Fruit fly (Drosophila melanogaster) whole organism, embryonic: Measurements from ENCODE around the gene CG6800.

Source experiments
- Adf1 ChIP-seq: fragments of 200-800 bp; sonication (Bioruptor generic); IDR thresholded peaks from 2 replicates; pipeline ENCODE4 v1.3.6; 2022; ENCODE audit warnings: missing biosample characterization, missing genetic modification characterization
- Atf3 ChIP-seq: fragments of 200-800 bp; sonication (Bioruptor generic); optimal IDR thresholded peaks from 3 replicates; lab custom pipeline; 2016; ENCODE audit warnings: missing biosample characterization, missing genetic modification characterization
- Atf6 ChIP-seq: fragments of 200-800 bp; sonication (Bioruptor generic); IDR thresholded peaks from 2 replicates; pipeline ENCODE4 v1.3.6; 2022; ENCODE audit warnings: missing biosample characterization, missing genetic modification characterization
- BEAF-32 ChIP-seq: fragments of 200-800 bp; sonication (Bioruptor generic); optimal IDR thresholded peaks from 3 replicates; lab custom pipeline; 2017; ENCODE audit warnings: missing biosample characterization, missing genetic modification characterization, mild to moderate bottlenecking, moderate library complexity, missing genetic modification reagents
- C15 ChIP-seq: fragments of 200-800 bp; sonication (Bioruptor generic); IDR thresholded peaks from 3 replicates; pipeline ENCODE4 v1.3.6; 2022; ENCODE audit warnings: missing biosample characterization, missing genetic modification characterization
- CG1024 ChIP-seq: fragments of 200-800 bp; sonication (Bioruptor generic); IDR thresholded peaks from 2 replicates; pipeline ENCODE4 v1.3.6; 2022; ENCODE audit warnings: missing biosample characterization, missing genetic modification characterization
- CG10366 ChIP-seq: fragments of 200-800 bp; sonication (Bioruptor generic); IDR thresholded peaks from 2 replicates; pipeline ENCODE4 v1.3.6; 2022; ENCODE audit warnings: missing biosample characterization, missing genetic modification characterization
- CG10959 ChIP-seq: fragments of 200-800 bp; sonication (Bioruptor generic); IDR thresholded peaks from 2 replicates; pipeline ENCODE4 v1.3.6; 2022; ENCODE audit warnings: missing biosample characterization, missing genetic modification characterization
- CG11247 ChIP-seq: fragments of 200-800 bp; sonication (Bioruptor generic); IDR thresholded peaks from 2 replicates; pipeline ENCODE4 v1.3.6; 2022; ENCODE audit warnings: missing biosample characterization, missing genetic modification characterization
- CG11456 ChIP-seq: fragments of 200-800 bp; sonication (Bioruptor generic); IDR thresholded peaks from 3 replicates; pipeline ENCODE4 v1.3.6; 2022; ENCODE audit warnings: missing biosample characterization, missing genetic modification characterization
- CG12219 ChIP-seq: fragments of 200-800 bp; sonication (Bioruptor generic); optimal IDR thresholded peaks from 3 replicates; lab custom pipeline; 2018; ENCODE audit warnings: missing biosample characterization, mild to moderate bottlenecking, missing genetic modification characterization
- CG13296 ChIP-seq: fragments of 200-800 bp; sonication (Bioruptor generic); optimal IDR thresholded peaks from 3 replicates; lab custom pipeline; 2018; ENCODE audit warnings: missing biosample characterization, mild to moderate bottlenecking, missing genetic modification characterization
- CG14667 ChIP-seq: fragments of 200-800 bp; sonication (Bioruptor generic); IDR thresholded peaks from 2 replicates; pipeline ENCODE4 v1.3.6; 2022; ENCODE audit warnings: missing biosample characterization, missing genetic modification characterization
- CG14965 ChIP-seq: fragments of 200-800 bp; sonication (Bioruptor generic); optimal IDR thresholded peaks from 2 replicates; lab custom pipeline; 2016; ENCODE audit warnings: missing biosample characterization, missing genetic modification characterization, borderline replicate concordance
- CG1602 ChIP-seq: fragments of 200-800 bp; sonication (Bioruptor generic); optimal IDR thresholded peaks from 3 replicates; lab custom pipeline; 2016; ENCODE audit warnings: missing biosample characterization, missing genetic modification characterization
- CG18476 ChIP-seq: fragments of 200-800 bp; sonication (Bioruptor generic); optimal IDR thresholded peaks from 2 replicates; lab custom pipeline; 2016; ENCODE audit warnings: missing biosample characterization, mild to moderate bottlenecking, missing genetic modification characterization
- CG2712 ChIP-seq: fragments of 200-800 bp; optimal IDR thresholded peaks from 3 replicates; lab custom pipeline; 2019; ENCODE audit warnings: missing biosample characterization, mild to moderate bottlenecking, missing genetic modification characterization, moderate library complexity
- CG3163 ChIP-seq: fragments of 200-800 bp; sonication (Bioruptor generic); optimal IDR thresholded peaks from 3 replicates; lab custom pipeline; 2016; ENCODE audit warnings: missing biosample characterization, missing genetic modification characterization
- CG3838 ChIP-seq: fragments of 200-800 bp; sonication (Bioruptor generic); optimal IDR thresholded peaks from 3 replicates; lab custom pipeline; 2016; ENCODE audit warnings: missing biosample characterization, missing genetic modification characterization
- CG4282 ChIP-seq: fragments of 200-800 bp; sonication (Bioruptor generic); optimal IDR thresholded peaks from 2 replicates; lab custom pipeline; 2016; ENCODE audit warnings: missing biosample characterization, missing genetic modification characterization
- CG4328 ChIP-seq: fragments of 200-800 bp; sonication (Bioruptor generic); optimal IDR thresholded peaks from 3 replicates; lab custom pipeline; 2017; ENCODE audit warnings: missing biosample characterization, missing genetic modification reagents, missing genetic modification characterization
- CG43689 ChIP-seq: fragments of 200-800 bp; sonication (Bioruptor generic); IDR thresholded peaks from 2 replicates; pipeline ENCODE4 v1.3.6; 2022; ENCODE audit warnings: missing biosample characterization, missing genetic modification characterization
- CG6765 ChIP-seq: fragments of 200-800 bp; sonication (Bioruptor generic); optimal IDR thresholded peaks from 3 replicates; lab custom pipeline; 2017; ENCODE audit warnings: missing biosample characterization, mild to moderate bottlenecking, missing genetic modification characterization
- CG8281 ChIP-seq: fragments of 200-800 bp; sonication (Bioruptor generic); optimal IDR thresholded peaks from 2 replicates; lab custom pipeline; 2018; ENCODE audit warnings: missing biosample characterization, mild to moderate bottlenecking, missing genetic modification characterization, moderate library complexity
- CG9437 ChIP-seq: fragments of 200-800 bp; sonication (Bioruptor generic); optimal IDR thresholded peaks from 2 replicates; lab custom pipeline; 2018; ENCODE audit warnings: missing biosample characterization, mild to moderate bottlenecking, missing genetic modification characterization
- Fer1 ChIP-seq: fragments of 200-800 bp; sonication (Bioruptor generic); optimal IDR thresholded peaks from 2 replicates; lab custom pipeline; 2017; ENCODE audit warnings: missing biosample characterization, mild to moderate bottlenecking, missing genetic modification characterization
- HLHmδ ChIP-seq: fragments of 200-800 bp; sonication (Bioruptor generic); optimal IDR thresholded peaks from 2 replicates; lab custom pipeline; 2018; ENCODE audit warnings: missing biosample characterization, mild to moderate bottlenecking, missing genetic modification characterization, moderate library complexity
- Hr51 ChIP-seq, 2 experiments: fragments of 200-800 bp; sonication (Bioruptor generic); optimal IDR thresholded peaks; 2 replicates in 1 of 2; 3 replicates in 1 of 2; lab custom pipeline; 2016 to 2018; ENCODE audit warnings: missing biosample characterization in 2 of 2, missing genetic modification characterization in 2 of 2, mild to moderate bottlenecking in 1 of 2, moderate library complexity in 1 of 2
- Hr78 ChIP-seq, 2 experiments: fragments of 200-800 bp in 1 of 2; fragments of >200 bp in 1 of 2; sonication (Bioruptor generic) in 1 of 2; optimal IDR thresholded peaks; 2 replicates each; lab custom pipeline; 2017 to 2019; ENCODE audit warnings: missing biosample characterization in 2 of 2, missing genetic modification characterization in 2 of 2, mild to moderate bottlenecking in 1 of 2, moderate library complexity in 1 of 2
- MTF-1 ChIP-seq: fragments of 200-800 bp; sonication (Bioruptor generic); optimal IDR thresholded peaks from 2 replicates; lab custom pipeline; 2018; ENCODE audit warnings: missing biosample characterization, mild to moderate bottlenecking, missing genetic modification characterization, borderline replicate concordance
- Myb ChIP-seq: fragments of 200-800 bp; sonication (Bioruptor generic); optimal IDR thresholded peaks from 2 replicates; lab custom pipeline; 2016; ENCODE audit warnings: missing biosample characterization, missing genetic modification characterization
- Rx ChIP-seq: fragments of 200-800 bp; sonication (Bioruptor generic); IDR thresholded peaks from 2 replicates; pipeline ENCODE4 v1.3.6; 2022; ENCODE audit warnings: missing biosample characterization, missing genetic modification characterization
- Sox100B ChIP-seq: fragments of 200-800 bp; sonication (Bioruptor generic); optimal IDR thresholded peaks from 3 replicates; lab custom pipeline; 2018; ENCODE audit warnings: missing biosample characterization, mild to moderate bottlenecking, missing genetic modification characterization
- ara ChIP-seq: fragments of 200-800 bp; sonication (Bioruptor generic); IDR thresholded peaks from 2 replicates; pipeline ENCODE4 v1.3.6; 2022; ENCODE audit warnings: missing biosample characterization, missing genetic modification characterization
- bab2 ChIP-seq: fragments of 200-800 bp; sonication (Bioruptor generic); optimal IDR thresholded peaks from 2 replicates; lab custom pipeline; 2016; ENCODE audit warnings: missing biosample characterization, missing genetic modification characterization
- ems ChIP-seq: fragments of 200-800 bp; sonication (Bioruptor generic); optimal IDR thresholded peaks from 3 replicates; lab custom pipeline; 2016; ENCODE audit warnings: missing biosample characterization, missing genetic modification characterization
- fd102C ChIP-seq: fragments of 200-800 bp; sonication (Bioruptor generic); optimal IDR thresholded peaks from 2 replicates; lab custom pipeline; 2018; ENCODE audit warnings: missing biosample characterization, mild to moderate bottlenecking, missing genetic modification characterization, moderate library complexity
- gcm2 ChIP-seq: fragments of 200-800 bp; sonication (Bioruptor generic); optimal IDR thresholded peaks from 2 replicates; lab custom pipeline; 2016; ENCODE audit warnings: missing biosample characterization, missing genetic modification characterization
- hbn ChIP-seq: fragments of 200-800 bp; sonication (Bioruptor generic); IDR thresholded peaks from 2 replicates; pipeline ENCODE4 v1.3.6; 2022; ENCODE audit warnings: missing biosample characterization, missing genetic modification characterization; ENCODE audit not compliant: partially characterized antibody
- ind ChIP-seq: fragments of 200-800 bp; sonication (Bioruptor generic); optimal IDR thresholded peaks from 3 replicates; lab custom pipeline; 2016; ENCODE audit warnings: missing biosample characterization, missing genetic modification characterization
- klu ChIP-seq: fragments of 200-800 bp; sonication (Bioruptor generic); IDR thresholded peaks from 2 replicates; pipeline ENCODE4 v1.3.6; 2022; ENCODE audit warnings: missing biosample characterization, missing genetic modification characterization
- knrl ChIP-seq: fragments of 200-800 bp; sonication (Bioruptor generic); IDR thresholded peaks from 3 replicates; pipeline ENCODE4 v1.3.6; 2022; ENCODE audit warnings: missing biosample characterization, missing genetic modification characterization; ENCODE audit not compliant: partially characterized antibody
- nau ChIP-seq: fragments of 200-800 bp; sonication (Bioruptor generic); optimal IDR thresholded peaks from 3 replicates; lab custom pipeline; 2017; ENCODE audit warnings: missing biosample characterization, mild to moderate bottlenecking, missing genetic modification characterization, missing genetic modification reagents
- pan ChIP-seq, 4 experiments: fragments of >200 bp in 3 of 4; fragments of 200-800 bp in 1 of 4; sonication (Bioruptor generic) in 1 of 4; optimal IDR thresholded peaks in 3 of 4; IDR thresholded peaks in 1 of 4; 2 replicates each; pipeline versions ENCODE4 v1.3.6 to Lab custom; 2017 to 2022; ENCODE audit warnings: missing biosample characterization in 2 of 4, missing genetic modification characterization in 2 of 4, mixed read lengths in 1 of 4
- pita ChIP-seq: fragments of 200-800 bp; sonication (Bioruptor generic); optimal IDR thresholded peaks from 2 replicates; lab custom pipeline; 2017; ENCODE audit warnings: missing biosample characterization, mild to moderate bottlenecking, missing genetic modification characterization
- psq ChIP-seq: fragments of 200-800 bp; sonication (Bioruptor generic); optimal IDR thresholded peaks from 2 replicates; lab custom pipeline; 2017; ENCODE audit warnings: missing biosample characterization, missing genetic modification characterization
- scrt ChIP-seq: fragments of 200-800 bp; sonication (Bioruptor generic); optimal IDR thresholded peaks from 2 replicates; lab custom pipeline; 2018; ENCODE audit warnings: missing biosample characterization, mild to moderate bottlenecking, missing genetic modification characterization, moderate library complexity
- sna ChIP-seq: fragments of 200-800 bp; sonication (Bioruptor generic); IDR thresholded peaks from 2 replicates; pipeline ENCODE4 v1.3.6; 2022; ENCODE audit warnings: missing biosample characterization, missing genetic modification characterization; ENCODE audit not compliant: partially characterized antibody
- ssp ChIP-seq: fragments of 200-800 bp; sonication (Bioruptor generic); IDR thresholded peaks from 2 replicates; pipeline ENCODE4 v1.3.6; 2022; ENCODE audit warnings: missing biosample characterization, missing genetic modification characterization

CG6800 gene

dm6 chr3R:21781448-21781847 is 5.5 kb downstream of the CG6800 start (continued):
- TF ChIP-seq scrt (GFP tag; lab: Kevin White, UChicago): peak; percentile 24
- TF ChIP-seq pita (GFP tag; lab: Kevin White, UChicago): no peak
- TF ChIP-seq BEAF-32 (GFP tag; lab: Kevin White, UChicago): no peak
- peak; percentile 15 for TF ChIP-seq psq (GFP tag; lab: Kevin White, UChicago)
- peak; percentile 53; the same call in 1 of the 2 replicates for TF ChIP-seq klu
- TF ChIP-seq CG12219 (GFP tag; lab: Kevin White, UChicago): peak; percentile 62
- peak; percentile 47 to 74 for TF ChIP-seq Hr51 (GFP tag; optimal IDR thresholded peaks at IDR 0.05; lab: Kevin White, UChicago)
- TF ChIP-seq CG14667: peak; percentile 59; the same call in 1 of the 2 replicates
- TF ChIP-seq Atf3 (GFP tag; lab: Kevin White, UChicago): peak; percentile 18
- peak; percentile 53 for TF ChIP-seq ssp (GFP tag; lab: Robert Waterston, UW)
- TF ChIP-seq bab2: peak; percentile 61
- TF ChIP-seq CG10366 (GFP tag; lab: Robert Waterston, UW): peak; percentile 57
- no peak for TF ChIP-seq CG6765
- peak; percentile 10 for TF ChIP-seq CG4328 (GFP tag; lab: Kevin White, UChicago)
- no peak for TF ChIP-seq Rx (GFP tag; lab: Robert Waterston, UW)
- TF ChIP-seq ara (GFP tag; lab: Robert Waterston, UW): 0 out of 2 replicates have a peak, but pooled peaks have one; percentile 22
- TF ChIP-seq Adf1 (GFP tag; lab: Robert Waterston, UW): no peak
- no peak for TF ChIP-seq gcm2 (GFP tag; lab: Kevin White, UChicago)
- TF ChIP-seq CG43689 (GFP tag; lab: Robert Waterston, UW): peak; percentile 55
- TF ChIP-seq CG11247 (GFP tag; lab: Robert Waterston, UW): peak; percentile 33; the same call in 1 of the 2 replicates
- TF ChIP-seq CG3163: peak; percentile 16
- TF ChIP-seq CG14965: no peak
- TF ChIP-seq Atf6: peak; percentile 82
- TF ChIP-seq hbn (GFP tag; lab: Robert Waterston, UW): no peak
- TF ChIP-seq MTF-1 (GFP tag; lab: Kevin White, UChicago): peak; percentile 4
- TF ChIP-seq pan (optimal IDR thresholded peaks at IDR 0.05; lab: Kevin White, UChicago): no peak
- TF ChIP-seq pan (GFP tag; optimal IDR thresholded peaks at IDR 0.05 in 1 of 2, IDR thresholded peaks at IDR 0.05 in 1 of 2): peak in 1 of 2 experiments; percentile 65
- peak; percentile 74 for TF ChIP-seq CG13296 (GFP tag; lab: Kevin White, UChicago)
- no peak for TF ChIP-seq sna (GFP tag; lab: Robert Waterston, UW)
- TF ChIP-seq CG9437: peak; percentile 20
- TF ChIP-seq CG3838 (GFP tag; lab: Kevin White, UChicago): no peak
- peak; percentile 73 for TF ChIP-seq Fer1 (GFP tag; lab: Kevin White, UChicago)
- TF ChIP-seq CG11456 (GFP tag; lab: Robert Waterston, UW): peak; percentile 66; the same call in 2 of the 3 replicates
- TF ChIP-seq CG10959 (GFP tag; lab: Robert Waterston, UW): 0 out of 2 replicates have a peak, but pooled peaks have one; percentile 34
- TF ChIP-seq ind (GFP tag; lab: Kevin White, UChicago): peak; percentile 72
- TF ChIP-seq CG4282 (GFP tag; lab: Kevin White, UChicago): peak; percentile 18
- TF ChIP-seq C15 (GFP tag; lab: Robert Waterston, UW): no peak
- TF ChIP-seq CG18476 (GFP tag; lab: Kevin White, UChicago): peak; percentile 51
- TF ChIP-seq CG1024: no peak
- peak; percentile 62 for TF ChIP-seq nau (GFP tag; lab: Kevin White, UChicago)
- peak; percentile 53 for TF ChIP-seq CG1602 (GFP tag; lab: Kevin White, UChicago)
- TF ChIP-seq Sox100B (GFP tag; lab: Kevin White, UChicago): no peak
- no peak for TF ChIP-seq knrl (GFP tag; lab: Robert Waterston, UW)
- no peak for TF ChIP-seq Hr78 (GFP tag; optimal IDR thresholded peaks at IDR 0.05; lab: Kevin White, UChicago)
- peak; percentile 19 for TF ChIP-seq CG8281 (tag; lab: Kevin White, UChicago)
- no peak for TF ChIP-seq Myb (GFP tag; lab: Kevin White, UChicago)
- peak; percentile 80 for TF ChIP-seq CG2712 (tag; lab: Kevin White, UChicago)
- peak; percentile 47 for TF ChIP-seq ems (GFP tag; lab: Kevin White, UChicago)
- no peak for TF ChIP-seq HLHmδ (GFP tag; lab: Kevin White, UChicago)
- no peak for TF ChIP-seq fd102C (GFP tag; lab: Kevin White, UChicago)
